Worm (Caenorhabditis elegans) whole organism, L2 larva: ENCODE results near the gene ugt-12.

Experiments
- ama-1 ChIP-seq: fragments of 150-350 bp; optimal IDR thresholded peaks from 2 replicates; lab custom pipeline; 2018; ENCODE audit warnings: inconsistent platforms
- ceh-16 ChIP-seq: fragments of 150-350 bp; optimal IDR thresholded peaks from 2 replicates; lab custom pipeline; 2014; ENCODE audit warnings: missing biosample characterization, missing genetic modification characterization
- fos-1 ChIP-seq: fragments of 150-350 bp; optimal IDR thresholded peaks from 2 replicates; lab custom pipeline; 2014; ENCODE audit warnings: missing biosample characterization, missing genetic modification characterization
- lin-39 ChIP-seq: fragments of 150-350 bp; optimal IDR thresholded peaks from 2 replicates; lab custom pipeline; 2014; ENCODE audit warnings: missing biosample characterization, missing genetic modification reagents, missing genetic modification characterization

ce11 chrV:4918091-4918624 is 28.7 kb upstream of the ugt-12 start, which contains the start of gene C02E7.7:
- TF ChIP-seq ceh-16 (tag; lab: Kevin White, UChicago) (no peak), lin-39 (no peak), fos-1 (no peak), ama-1 (lab: Kevin White, UChicago) (no peak)
